Fruit fly (Drosophila melanogaster) whole organism, embryonic: ENCODE data around the gene PCNA2.

Source experiments
- Adf1 ChIP-seq: fragments of 200-800 bp; sonication (Bioruptor generic); IDR thresholded peaks from 2 replicates; pipeline ENCODE4 v1.3.6; 2022; ENCODE audit warnings: missing biosample characterization, missing genetic modification characterization
- CG10267 ChIP-seq: fragments of 200-800 bp; sonication (Bioruptor generic); optimal IDR thresholded peaks from 2 replicates; lab custom pipeline; 2018; ENCODE audit warnings: missing biosample characterization, mild to moderate bottlenecking, missing genetic modification characterization, moderate library complexity
- CG11504 ChIP-seq: fragments of 200-800 bp; sonication (Bioruptor generic); optimal IDR thresholded peaks from 3 replicates; lab custom pipeline; 2019; ENCODE audit warnings: missing biosample characterization, mild to moderate bottlenecking, missing genetic modification characterization, moderate library complexity
- CG14710 ChIP-seq: fragments of 200-800 bp; sonication (Bioruptor generic); optimal IDR thresholded peaks from 3 replicates; lab custom pipeline; 2019; ENCODE audit warnings: missing biosample characterization, mild to moderate bottlenecking, missing genetic modification characterization, moderate library complexity
- CG14860 ChIP-seq: fragments of 200-800 bp; sonication (Bioruptor generic); IDR thresholded peaks from 3 replicates; pipeline ENCODE4 v1.3.6; 2022; ENCODE audit warnings: missing biosample characterization, missing genetic modification characterization; ENCODE audit not compliant: partially characterized antibody
- CG15514 ChIP-seq: fragments of 200-800 bp; sonication (Bioruptor generic); optimal IDR thresholded peaks from 3 replicates; lab custom pipeline; 2017; ENCODE audit warnings: missing biosample characterization, missing genetic modification characterization, mild to moderate bottlenecking, moderate library complexity, missing genetic modification reagents
- CG15601 ChIP-seq: fragments of 200-800 bp; sonication (Bioruptor generic); optimal IDR thresholded peaks from 3 replicates; lab custom pipeline; 2019; ENCODE audit warnings: missing biosample characterization, mild to moderate bottlenecking, missing genetic modification characterization, moderate library complexity
- CG15696 ChIP-seq: fragments of 200-800 bp; sonication (Bioruptor generic); optimal IDR thresholded peaks from 2 replicates; lab custom pipeline; 2019; ENCODE audit warnings: missing biosample characterization, mild to moderate bottlenecking, missing genetic modification characterization, moderate library complexity
- CG1603 ChIP-seq: fragments of 200-800 bp; sonication (Bioruptor generic); optimal IDR thresholded peaks from 2 replicates; lab custom pipeline; 2019; ENCODE audit warnings: missing biosample characterization, mild to moderate bottlenecking, missing genetic modification characterization, moderate library complexity
- CG16813 ChIP-seq: fragments of 200-800 bp; sonication (Bioruptor generic); IDR thresholded peaks from 3 replicates; pipeline ENCODE4 v1.3.6; 2022; ENCODE audit warnings: missing biosample characterization, missing genetic modification characterization; ENCODE audit not compliant: partially characterized antibody
- CG17829 ChIP-seq: fragments of 200-800 bp; optimal IDR thresholded peaks from 2 replicates; lab custom pipeline; 2019; ENCODE audit warnings: missing biosample characterization, mild to moderate bottlenecking, missing genetic modification characterization, moderate library complexity
- CG30020 ChIP-seq: fragments of 200-800 bp; optimal IDR thresholded peaks from 2 replicates; lab custom pipeline; 2019; ENCODE audit warnings: missing biosample characterization, mild to moderate bottlenecking, missing genetic modification characterization, moderate library complexity
- CG33213 ChIP-seq: fragments of 200-800 bp; sonication (Bioruptor generic); optimal IDR thresholded peaks from 3 replicates; lab custom pipeline; 2016; ENCODE audit warnings: missing biosample characterization, missing genetic modification characterization
- CG4360 ChIP-seq: fragments of 200-800 bp; sonication (Bioruptor generic); IDR thresholded peaks from 2 replicates; pipeline ENCODE4 v1.3.6; 2022; ENCODE audit warnings: missing biosample characterization, missing genetic modification characterization
- CG6791 ChIP-seq: fragments of 200-800 bp; sonication (Bioruptor generic); IDR thresholded peaks from 3 replicates; pipeline ENCODE4 v1.3.6; 2022; ENCODE audit warnings: missing biosample characterization, missing genetic modification characterization; ENCODE audit not compliant: partially characterized antibody
- CG6854 ChIP-seq: fragments of 200-800 bp; sonication (Bioruptor generic); optimal IDR thresholded peaks from 3 replicates; lab custom pipeline; 2017; ENCODE audit warnings: missing biosample characterization, mild to moderate bottlenecking, missing genetic modification characterization
- CG8290 ChIP-seq, 3 experiments: fragments of 200-800 bp; sonication (Bioruptor generic); optimal IDR thresholded peaks; 2 replicates each; lab custom pipeline; 2016 to 2019; ENCODE audit warnings: missing biosample characterization in 3 of 3, missing genetic modification characterization in 3 of 3, mild to moderate bottlenecking in 2 of 3, moderate library complexity in 1 of 3
- CoRest ChIP-seq: fragments of 200-800 bp; sonication (Bioruptor generic); optimal IDR thresholded peaks from 3 replicates; lab custom pipeline; 2018; ENCODE audit warnings: missing biosample characterization, mild to moderate bottlenecking, missing genetic modification characterization, moderate library complexity
- ERR ChIP-seq: fragments of 200-800 bp; sonication (Bioruptor generic); optimal IDR thresholded peaks from 2 replicates; lab custom pipeline; 2016; ENCODE audit warnings: missing biosample characterization, missing genetic modification characterization
- Gug ChIP-seq: fragments of 200-800 bp; sonication (Bioruptor generic); IDR thresholded peaks from 4 replicates; pipeline ENCODE4 v1.3.6; 2022; ENCODE audit warnings: missing biosample characterization, missing genetic modification characterization
- Hmr ChIP-seq: fragments of 200-800 bp; sonication (Bioruptor generic); optimal IDR thresholded peaks from 3 replicates; lab custom pipeline; 2017; ENCODE audit warnings: mild to moderate bottlenecking, missing biosample characterization, missing genetic modification reagents, missing genetic modification characterization
- Lim3 ChIP-seq: fragments of 200-800 bp; sonication (Bioruptor generic); IDR thresholded peaks from 2 replicates; pipeline ENCODE4 v1.3.6; 2022; ENCODE audit warnings: missing biosample characterization, missing genetic modification characterization
- Optix ChIP-seq: fragments of 200-800 bp; sonication (Bioruptor generic); IDR thresholded peaks from 3 replicates; pipeline ENCODE4 v1.3.6; 2022; ENCODE audit warnings: missing biosample characterization, missing genetic modification characterization
- Pdp1 ChIP-seq, 2 experiments: fragments of 200-800 bp; sonication (Bioruptor generic); optimal IDR thresholded peaks; 3 replicates each; lab custom pipeline; 2016; ENCODE audit warnings: missing biosample characterization in 2 of 2, missing genetic modification characterization in 2 of 2, mild to moderate bottlenecking in 1 of 2, moderate library complexity in 1 of 2
- Rfx ChIP-seq: fragments of 200-800 bp; sonication (Bioruptor generic); IDR thresholded peaks from 2 replicates; pipeline ENCODE4 v1.3.6; 2022; ENCODE audit warnings: missing biosample characterization, missing genetic modification characterization
- Stat92E ChIP-seq, 3 experiments: fragments of >200 bp in 2 of 3; fragments of 200-800 bp in 1 of 3; sonication (Bioruptor generic) in 1 of 3; optimal IDR thresholded peaks; 2 replicates each; lab custom pipeline; 2017 to 2019; ENCODE audit warnings: missing biosample characterization in 3 of 3, missing genetic modification characterization in 3 of 3, mild to moderate bottlenecking in 1 of 3, moderate library complexity in 1 of 3
- YL-1 ChIP-seq: fragments of 200-800 bp; sonication (Bioruptor generic); optimal IDR thresholded peaks from 3 replicates; lab custom pipeline; 2017; ENCODE audit warnings: missing biosample characterization, mild to moderate bottlenecking, missing genetic modification characterization
- abd-A ChIP-seq: fragments of 200-800 bp; sonication (Bioruptor generic); optimal IDR thresholded peaks from 3 replicates; lab custom pipeline; 2019; ENCODE audit warnings: missing biosample characterization, mild to moderate bottlenecking, missing genetic modification characterization, moderate library complexity
- cato ChIP-seq: fragments of 200-800 bp; sonication (Bioruptor generic); optimal IDR thresholded peaks from 2 replicates; lab custom pipeline; 2016; ENCODE audit warnings: missing biosample characterization, missing genetic modification characterization, borderline replicate concordance
- cg ChIP-seq: fragments of 200-800 bp; sonication (Bioruptor generic); optimal IDR thresholded peaks from 3 replicates; lab custom pipeline; 2019; ENCODE audit warnings: missing biosample characterization, mild to moderate bottlenecking, missing genetic modification characterization, moderate library complexity
- esg ChIP-seq: fragments of 200-800 bp; sonication (Bioruptor generic); conservative IDR thresholded peaks from 2 replicates; pipeline ENCODE4 v1.3.6; 2022; ENCODE audit warnings: missing biosample characterization, missing genetic modification characterization
- hb ChIP-seq: fragments of 200-800 bp; sonication (Bioruptor generic); IDR thresholded peaks from 3 replicates; pipeline ENCODE4 v1.3.6; 2022; ENCODE audit warnings: missing biosample characterization, missing genetic modification characterization; ENCODE audit not compliant: partially characterized antibody
- hbn ChIP-seq: fragments of 200-800 bp; sonication (Bioruptor generic); IDR thresholded peaks from 2 replicates; pipeline ENCODE4 v1.3.6; 2022; ENCODE audit warnings: missing biosample characterization, missing genetic modification characterization; ENCODE audit not compliant: partially characterized antibody
- jumu ChIP-seq: fragments of 200-800 bp; sonication (Bioruptor generic); optimal IDR thresholded peaks from 3 replicates; lab custom pipeline; 2016; ENCODE audit warnings: missing biosample characterization, missing genetic modification characterization
- knrl ChIP-seq: fragments of 200-800 bp; sonication (Bioruptor generic); IDR thresholded peaks from 3 replicates; pipeline ENCODE4 v1.3.6; 2022; ENCODE audit warnings: missing biosample characterization, missing genetic modification characterization; ENCODE audit not compliant: partially characterized antibody
- mld ChIP-seq: fragments of 200-800 bp; sonication (Bioruptor generic); IDR thresholded peaks from 3 replicates; pipeline ENCODE4 v1.3.6; 2022; ENCODE audit warnings: missing biosample characterization, missing genetic modification characterization; ENCODE audit not compliant: partially characterized antibody
- oc ChIP-seq: fragments of 200-800 bp; sonication (Bioruptor generic); optimal IDR thresholded peaks from 2 replicates; lab custom pipeline; 2018; ENCODE audit warnings: missing biosample characterization, mild to moderate bottlenecking, missing genetic modification characterization, moderate library complexity
- phol ChIP-seq: fragments of 200-800 bp; sonication (Bioruptor generic); optimal IDR thresholded peaks from 3 replicates; lab custom pipeline; 2018; ENCODE audit warnings: missing biosample characterization, mild to moderate bottlenecking, missing genetic modification characterization, moderate library complexity
- pzg ChIP-seq: fragments of 200-800 bp; sonication (Bioruptor generic); optimal IDR thresholded peaks from 3 replicates; lab custom pipeline; 2018; ENCODE audit warnings: missing biosample characterization, mild to moderate bottlenecking, missing genetic modification characterization, moderate library complexity
- row ChIP-seq: fragments of 200-800 bp; sonication (Bioruptor generic); IDR thresholded peaks from 3 replicates; pipeline ENCODE4 v1.3.6; 2022; ENCODE audit warnings: missing biosample characterization, missing genetic modification characterization
- scrt ChIP-seq: fragments of 200-800 bp; sonication (Bioruptor generic); optimal IDR thresholded peaks from 2 replicates; lab custom pipeline; 2018; ENCODE audit warnings: missing biosample characterization, mild to moderate bottlenecking, missing genetic modification characterization, moderate library complexity
- toy ChIP-seq: fragments of 200-800 bp; sonication (Bioruptor generic); IDR thresholded peaks from 2 replicates; pipeline ENCODE4 v1.3.6; 2022; ENCODE audit warnings: missing biosample characterization, missing genetic modification characterization
- tx ChIP-seq: fragments of 200-800 bp; sonication (Bioruptor generic); optimal IDR thresholded peaks from 2 replicates; lab custom pipeline; 2016; ENCODE audit warnings: missing biosample characterization, missing genetic modification characterization
- zen ChIP-seq: fragments of 200-800 bp; sonication (Bioruptor generic); optimal IDR thresholded peaks from 3 replicates; lab custom pipeline; 2018; ENCODE audit warnings: missing biosample characterization, mild to moderate bottlenecking, missing genetic modification characterization, moderate library complexity
- zen2 ChIP-seq: fragments of 200-800 bp; sonication (Bioruptor generic); IDR thresholded peaks from 3 replicates; pipeline ENCODE4 v1.3.6; 2022; ENCODE audit warnings: missing biosample characterization, missing genetic modification characterization; ENCODE audit not compliant: partially characterized antibody

The PCNA2 gene

DNA sequence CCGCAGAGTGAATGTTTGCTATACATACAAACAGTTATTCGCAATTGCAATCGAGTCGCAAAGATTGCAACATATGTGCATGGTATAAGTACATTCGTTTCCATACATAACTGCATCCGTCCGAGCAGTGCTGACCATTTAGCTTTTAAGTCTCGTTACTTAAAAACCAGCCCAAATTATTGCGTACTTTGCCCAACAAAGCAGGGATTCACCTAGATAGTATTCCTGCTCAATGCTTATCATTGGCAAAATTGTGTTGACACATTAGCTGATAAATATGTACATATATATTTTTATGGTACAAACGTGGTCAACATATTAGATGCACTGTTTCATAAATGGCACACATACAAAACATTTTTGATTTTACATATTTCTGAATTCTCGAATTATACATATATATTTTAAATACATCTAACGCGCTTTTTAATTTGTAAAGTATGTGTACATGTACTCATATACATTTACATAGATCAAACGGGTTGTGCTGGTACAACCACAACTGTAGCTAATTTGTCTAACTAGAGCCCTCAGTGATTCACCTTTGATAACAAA, 40.7 kb downstream of the PCNA2 start (continued):
- TF ChIP-seq ERR (GFP tag; lab: Kevin White, UChicago) = no peak

DNA sequence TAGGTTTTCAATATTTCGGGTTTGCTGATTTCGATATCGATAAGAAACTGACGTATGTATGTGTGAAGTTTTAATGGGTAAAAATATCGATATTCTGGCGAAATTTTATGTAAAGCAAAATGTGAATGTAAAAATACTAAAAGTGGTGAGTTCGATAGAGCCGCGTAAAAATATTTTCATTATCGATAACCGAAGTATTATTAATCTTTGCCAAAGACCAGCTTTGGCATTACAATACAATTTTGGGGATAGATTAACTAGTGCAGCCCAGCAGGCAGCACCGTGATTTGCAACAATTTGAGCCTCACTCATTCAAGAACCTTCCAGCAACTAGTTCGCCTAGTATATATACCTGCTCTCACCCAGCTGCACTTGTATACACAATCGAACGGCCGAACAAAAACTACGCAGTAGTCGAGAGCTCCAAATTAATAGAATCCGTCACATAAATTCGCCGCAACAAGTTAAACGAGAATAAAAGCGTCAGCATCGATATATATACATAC, 41.5 kb downstream of the PCNA2 start:
- no peak for TF ChIP-seq Gug (GFP tag; lab: Robert Waterston, UW)
- peak; percentile 28 for TF ChIP-seq Hmr (GFP tag; lab: Kevin White, UChicago)
- no peak for TF ChIP-seq CG8290 (GFP tag; optimal IDR thresholded peaks at IDR 0.05; lab: Kevin White, UChicago)
- peak in 1 of 2 experiments; percentile 48 for TF ChIP-seq CG8290 (tag; optimal IDR thresholded peaks at IDR 0.05; lab: Kevin White, UChicago)
- TF ChIP-seq CG15601 = peak; percentile 82
- TF ChIP-seq oc (tag; lab: Kevin White, UChicago) = peak; percentile 71
- 0 out of 2 replicates have a peak, but pooled peaks have one; percentile 7 for TF ChIP-seq Rfx (GFP tag; lab: Robert Waterston, UW)
- peak; percentile 93 for TF ChIP-seq zen2 (GFP tag; lab: Robert Waterston, UW)
- peak; percentile 72 for TF ChIP-seq cg
- peak; percentile 19 for TF ChIP-seq CG33213 (GFP tag; lab: Kevin White, UChicago)
- TF ChIP-seq CG30020 = peak; percentile 55
- peak in 1 of 3 experiments; percentile 35 for TF ChIP-seq Stat92E (GFP tag; optimal IDR thresholded peaks at IDR 0.05; lab: Kevin White, UChicago)
- TF ChIP-seq Lim3 (GFP tag; lab: Robert Waterston, UW) = no peak
- no peak for TF ChIP-seq esg (GFP tag; lab: Robert Waterston, UW)
- TF ChIP-seq CG16813 (GFP tag; lab: Robert Waterston, UW) = peak; percentile 89
- peak; percentile 34 for TF ChIP-seq CoRest (tag; lab: Kevin White, UChicago)
- no peak for TF ChIP-seq Optix (GFP tag; lab: Robert Waterston, UW)
- peak; percentile 84 for TF ChIP-seq hbn (GFP tag; lab: Robert Waterston, UW)
- TF ChIP-seq phol (tag; lab: Kevin White, UChicago) = peak; percentile 27
- peak; percentile 46 for TF ChIP-seq CG10267 (tag; lab: Kevin White, UChicago)
- peak; percentile 69 for TF ChIP-seq CG1603 (tag; lab: Kevin White, UChicago)
- peak; percentile 95 for TF ChIP-seq CG6791 (GFP tag; lab: Robert Waterston, UW)
- TF ChIP-seq YL-1 (GFP tag; lab: Kevin White, UChicago) = peak; percentile 78
- peak; percentile 77 for TF ChIP-seq knrl (GFP tag; lab: Robert Waterston, UW)
- peak; percentile 59 for TF ChIP-seq CG15514 (GFP tag; lab: Kevin White, UChicago)
- TF ChIP-seq mld (GFP tag; lab: Robert Waterston, UW) = peak; percentile 84
- peak; percentile 30 for TF ChIP-seq CG14710 (tag; lab: Kevin White, UChicago)
- TF ChIP-seq CG14860 (GFP tag; lab: Robert Waterston, UW) = peak; percentile 91
- peak; percentile 8 for TF ChIP-seq zen (tag; lab: Kevin White, UChicago)
- TF ChIP-seq toy = no peak
- TF ChIP-seq CG6854 (GFP tag; lab: Kevin White, UChicago) = no peak
- peak in 1 of 2 experiments; percentile 26 for TF ChIP-seq Pdp1 (GFP tag; optimal IDR thresholded peaks at IDR 0.05; lab: Kevin White, UChicago)
- TF ChIP-seq CG4360 (GFP tag; lab: Robert Waterston, UW) = no peak
- TF ChIP-seq CG15696 (tag; lab: Kevin White, UChicago) = no peak
- TF ChIP-seq pzg = peak; percentile 86
- TF ChIP-seq row (GFP tag; lab: Robert Waterston, UW) = no peak
- TF ChIP-seq Adf1 (GFP tag; lab: Robert Waterston, UW) = no peak
- no peak for TF ChIP-seq cato (GFP tag; lab: Kevin White, UChicago)
- TF ChIP-seq scrt (GFP tag; lab: Kevin White, UChicago) = peak; percentile 37
- TF ChIP-seq jumu (GFP tag; lab: Kevin White, UChicago) = no peak
- peak; percentile 82; the same call in 1 of the 3 replicates for TF ChIP-seq hb
- TF ChIP-seq CG11504 (tag; lab: Kevin White, UChicago) = peak; percentile 5
- TF ChIP-seq abd-A (tag; lab: Kevin White, UChicago) = peak; percentile 84
- no peak for TF ChIP-seq tx (GFP tag; lab: Kevin White, UChicago)
- peak; percentile 33 for TF ChIP-seq CG17829 (tag; lab: Kevin White, UChicago)
